Worm (Caenorhabditis elegans): ENCODE results near the gene dsb-1.

DNA sequence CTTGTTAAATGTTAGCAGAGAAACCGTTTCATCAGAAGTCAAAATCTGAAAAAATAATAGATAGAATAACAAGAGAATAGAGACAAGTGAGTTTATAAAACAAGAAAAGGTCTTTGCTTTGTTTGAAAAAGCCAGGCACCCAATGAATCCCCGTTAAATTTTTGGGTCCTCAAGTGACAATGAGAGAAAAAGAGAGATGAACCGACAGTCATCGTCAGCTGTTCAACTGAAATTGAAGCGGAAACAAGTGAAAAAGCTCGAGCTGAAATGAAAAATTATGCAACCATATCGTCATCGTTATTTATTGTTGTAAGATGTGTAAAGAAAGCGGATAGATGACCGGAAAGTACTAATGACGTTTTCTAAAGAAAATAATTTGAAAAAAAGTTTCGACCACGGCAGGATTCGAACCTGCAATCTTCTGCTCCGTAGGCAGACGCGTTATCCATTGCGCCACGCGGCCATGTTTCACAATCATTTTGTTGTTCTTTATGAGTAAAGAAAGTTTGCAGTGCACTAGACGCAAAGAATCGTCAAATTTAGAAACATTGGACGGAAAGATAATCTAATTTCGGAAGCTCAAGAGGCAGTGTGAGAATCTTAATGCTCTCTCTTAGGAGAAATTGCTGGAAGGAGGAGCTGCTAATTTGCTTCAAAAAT, 8.9 kb downstream of the dsb-1 start, which contains the start of gene F08G5.3:
- no peak for TF ChIP-seq med-1 (GFP tag; optimal IDR thresholded peaks at IDR 0.05; ENCODE audit: insufficient read depth)
- peak; percentile 70 for TF ChIP-seq flt-1 (GFP tag; IDR thresholded peaks at IDR 0.05)
- no peak for TF ChIP-seq ztf-29 (GFP tag; IDR thresholded peaks at IDR 0.05)
